Fruit fly (Drosophila melanogaster) whole organism, embryonic: Measurements from ENCODE around the gene CG1979.

Experiments
- CG15269 ChIP-seq: fragments of 200-800 bp; sonication (Bioruptor generic); optimal IDR thresholded peaks from 2 replicates; lab custom pipeline; 2018; ENCODE audit warnings: missing biosample characterization, mild to moderate bottlenecking, missing genetic modification characterization, moderate library complexity
- E2f2 ChIP-seq: fragments of 200-800 bp; sonication (Bioruptor generic); IDR thresholded peaks from 2 replicates; pipeline ENCODE4 v1.3.6; 2022; ENCODE audit warnings: missing biosample characterization, missing genetic modification characterization
- Ets97D ChIP-seq: fragments of 200-800 bp; sonication (Bioruptor generic); optimal IDR thresholded peaks from 3 replicates; lab custom pipeline; 2016; ENCODE audit warnings: missing biosample characterization, missing genetic modification characterization
- dati ChIP-seq: fragments of 200-800 bp; sonication (Bioruptor generic); IDR thresholded peaks from 2 replicates; pipeline ENCODE4 v1.3.6; 2022; ENCODE audit warnings: missing biosample characterization, missing genetic modification characterization
- tll ChIP-seq, 2 experiments: fragments of 200-800 bp in 1 of 2; fragments of >200 bp in 1 of 2; sonication (Bioruptor generic) in 1 of 2; optimal IDR thresholded peaks; 2 replicates each; lab custom pipeline; 2017 to 2019; ENCODE audit warnings: missing biosample characterization in 2 of 2, missing genetic modification characterization in 2 of 2, mild to moderate bottlenecking in 1 of 2, moderate library complexity in 1 of 2

DNA sequence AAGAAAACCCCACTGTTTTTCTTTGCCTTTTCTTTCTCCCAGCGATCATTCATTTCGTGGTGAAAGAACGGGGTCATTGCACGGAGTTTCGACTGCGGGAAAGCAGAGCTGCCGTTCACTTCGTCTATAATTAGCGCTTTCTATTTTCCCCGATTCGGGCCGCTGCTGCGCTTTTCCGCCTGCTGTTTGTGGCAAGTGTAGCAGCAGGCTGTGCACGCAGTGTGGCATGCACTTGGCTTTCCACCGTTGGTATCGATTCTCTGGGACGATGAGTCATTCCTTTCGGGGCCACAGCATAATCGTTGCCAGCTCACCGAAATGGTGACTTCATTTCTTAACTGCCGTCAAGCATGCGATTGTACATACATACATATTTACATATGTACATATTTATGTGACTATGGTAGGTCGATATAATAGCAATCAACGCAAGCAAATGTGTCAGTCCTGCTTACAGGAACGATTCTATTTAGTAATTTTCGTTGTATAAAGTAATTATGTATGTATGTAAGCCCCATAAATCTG, 34.5 kb downstream of the CG1979 start:
- TF ChIP-seq E2f2 = no peak
- TF ChIP-seq CG15269 (tag; lab: Kevin White, UChicago) = no peak
- no peak for TF ChIP-seq dati (GFP tag; lab: Robert Waterston, UW)
- no peak for TF ChIP-seq tll (GFP tag; optimal IDR thresholded peaks at IDR 0.05; lab: Kevin White, UChicago)
- TF ChIP-seq Ets97D (GFP tag; lab: Kevin White, UChicago) = no peak
